Worm (Caenorhabditis elegans): ENCODE data around the gene srh-147.

- TF ChIP-seq B0310.2 (tag; optimal IDR thresholded peaks at IDR 0.05) (no peak), tbx-11 (GFP tag; IDR thresholded peaks at IDR 0.05) (no peak), pes-1 (GFP tag; IDR thresholded peaks at IDR 0.05) (no peak), flt-1 (GFP tag; IDR thresholded peaks at IDR 0.05) (no peak), hmbx-1 (tag; optimal IDR thresholded peaks at IDR 0.05) (no peak), ama-1 (optimal IDR thresholded peaks at IDR 0.05) (no peak), scrt-1 (GFP tag; IDR thresholded peaks at IDR 0.05) (no peak), ceh-36 (tag; optimal IDR thresholded peaks at IDR 0.05) (no peak), hnd-1 (tag; optimal IDR thresholded peaks at IDR 0.05) (no peak)
Measured at ce11 chrV:15819983-15820382, 30.1 kb downstream of the srh-147 start, which contains the start of gene srbc-48.

All from whole organism, early embryonic.